Fruit fly (Drosophila melanogaster) ovary, adult (tissue): Measurements from ENCODE around the gene Sbf.

Experiments used
- CG17801 ChIP-seq: fragments of 200-800 bp; optimal IDR thresholded peaks from 2 replicates; lab custom pipeline; 2019; ENCODE audit warnings: missing biosample characterization, mild to moderate bottlenecking, missing genetic modification characterization, moderate library complexity; ENCODE audit not compliant: partially characterized antibody

Gene Sbf

DNA sequence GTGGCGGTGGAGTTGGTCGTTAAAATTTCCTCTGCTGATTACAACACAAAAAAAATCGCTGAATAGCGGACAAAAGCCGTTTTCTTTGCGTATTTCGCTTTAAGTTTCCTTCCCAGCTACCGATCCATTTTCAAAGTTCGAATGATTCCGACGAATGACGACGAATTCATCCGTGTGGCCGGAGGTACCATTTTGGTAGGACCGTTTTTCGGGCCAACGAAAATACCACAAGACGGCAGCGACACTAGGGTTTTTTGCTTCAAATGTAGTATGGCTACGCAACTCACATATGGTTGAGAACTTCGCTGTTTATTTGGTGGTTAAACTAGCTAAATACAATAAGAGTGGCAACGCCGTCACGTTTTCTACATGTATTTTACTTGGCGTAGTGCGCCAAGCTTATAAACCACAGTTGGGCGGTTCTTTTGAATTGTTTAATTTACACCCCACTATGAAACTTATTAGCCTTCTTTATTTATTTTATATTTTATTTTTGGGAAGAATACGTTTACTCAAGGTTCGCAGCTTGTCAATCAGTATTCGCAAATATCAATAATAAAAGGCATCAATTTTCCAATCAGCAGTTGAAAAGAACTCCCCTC, 32.4 kb downstream of the Sbf start, which contains the start of gene Lk6:
Lk6 (minus strand) TSS at position 179 of the 602 bp plus-strand sequence.
- peak; percentile 84 for TF ChIP-seq CG17801 (GFP tag; lab: Kevin White, UChicago)

DNA sequence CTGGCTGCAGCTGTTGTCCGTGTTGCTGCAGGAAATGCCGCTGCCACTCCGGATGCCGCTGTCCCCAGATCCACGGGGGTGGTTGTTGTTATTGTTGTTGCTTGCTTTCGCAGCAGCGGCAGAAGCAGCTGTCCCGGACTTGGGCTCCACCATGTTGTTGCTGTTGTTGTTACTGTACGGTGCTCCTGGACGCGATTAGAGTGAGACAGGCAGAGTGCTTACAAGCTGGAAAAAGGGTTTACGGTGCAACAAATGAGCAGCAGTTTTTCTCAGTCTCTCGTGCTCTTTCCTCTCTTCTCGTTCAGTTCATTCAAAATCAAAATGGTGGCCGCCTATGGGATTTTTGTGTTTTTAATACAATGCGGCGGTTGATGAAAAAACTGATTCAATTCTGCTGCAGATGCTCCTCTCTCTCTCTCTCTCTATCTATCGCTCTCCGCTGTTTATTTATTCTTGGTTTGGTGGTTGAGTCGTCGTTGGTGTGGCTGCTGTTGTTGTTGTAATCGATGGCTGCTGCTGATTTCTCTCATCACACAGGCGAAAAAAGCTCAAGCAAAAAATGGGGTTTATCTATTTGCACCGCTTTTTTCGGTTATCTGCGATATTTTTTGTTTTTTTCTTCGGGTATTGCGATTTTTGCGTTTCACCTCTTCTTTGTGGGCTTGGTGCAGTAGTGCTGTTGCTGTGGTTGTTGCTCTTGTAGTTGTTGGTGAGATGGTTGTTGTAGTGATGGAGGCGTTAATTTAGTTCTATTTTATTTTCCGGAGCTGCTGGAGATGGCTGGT, 33.1 kb downstream of the Sbf start:
- no peak for TF ChIP-seq CG17801 (GFP tag; lab: Kevin White, UChicago)

DNA sequence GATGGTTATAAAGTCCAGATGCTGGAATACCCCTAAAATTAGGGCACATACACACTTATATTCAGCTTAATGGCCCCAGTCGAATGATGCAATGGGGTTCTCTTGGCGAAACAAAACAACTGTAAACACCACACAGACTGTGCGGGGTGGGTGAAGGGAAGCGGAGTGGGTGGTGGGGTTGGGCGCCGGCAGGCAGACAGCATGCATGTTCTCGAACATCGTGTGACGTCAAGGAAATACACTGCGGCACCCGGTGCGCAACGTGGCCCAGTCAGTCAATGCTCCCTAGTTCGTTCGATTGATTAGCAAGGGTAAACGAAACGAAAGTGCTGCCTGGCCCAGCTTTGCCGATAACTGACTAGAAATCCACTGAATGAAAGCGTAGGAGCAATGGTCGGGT, 34.2 kb downstream of the Sbf start:
- TF ChIP-seq CG17801 (GFP tag; lab: Kevin White, UChicago) = no peak

DNA sequence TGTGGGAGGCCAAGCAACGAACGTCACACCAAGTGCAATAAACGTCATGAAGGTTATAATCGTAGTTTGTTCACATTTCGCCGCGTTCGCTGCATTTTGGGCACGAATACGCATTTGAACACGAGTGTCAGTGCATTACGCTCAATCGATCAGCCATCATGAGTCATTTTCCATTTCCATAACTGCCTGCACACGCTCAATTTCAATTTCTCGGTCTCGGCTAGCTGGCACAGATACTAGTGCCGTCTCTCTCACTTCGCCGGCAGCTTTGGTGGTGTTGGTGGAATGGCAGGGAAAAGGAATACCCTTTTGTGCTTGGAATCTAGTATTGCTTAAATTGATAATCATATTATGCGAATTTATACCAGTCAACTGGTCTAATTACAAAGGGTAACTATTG, 35.0 kb downstream of the Sbf start:
- no peak for TF ChIP-seq CG17801 (GFP tag; lab: Kevin White, UChicago)

DNA sequence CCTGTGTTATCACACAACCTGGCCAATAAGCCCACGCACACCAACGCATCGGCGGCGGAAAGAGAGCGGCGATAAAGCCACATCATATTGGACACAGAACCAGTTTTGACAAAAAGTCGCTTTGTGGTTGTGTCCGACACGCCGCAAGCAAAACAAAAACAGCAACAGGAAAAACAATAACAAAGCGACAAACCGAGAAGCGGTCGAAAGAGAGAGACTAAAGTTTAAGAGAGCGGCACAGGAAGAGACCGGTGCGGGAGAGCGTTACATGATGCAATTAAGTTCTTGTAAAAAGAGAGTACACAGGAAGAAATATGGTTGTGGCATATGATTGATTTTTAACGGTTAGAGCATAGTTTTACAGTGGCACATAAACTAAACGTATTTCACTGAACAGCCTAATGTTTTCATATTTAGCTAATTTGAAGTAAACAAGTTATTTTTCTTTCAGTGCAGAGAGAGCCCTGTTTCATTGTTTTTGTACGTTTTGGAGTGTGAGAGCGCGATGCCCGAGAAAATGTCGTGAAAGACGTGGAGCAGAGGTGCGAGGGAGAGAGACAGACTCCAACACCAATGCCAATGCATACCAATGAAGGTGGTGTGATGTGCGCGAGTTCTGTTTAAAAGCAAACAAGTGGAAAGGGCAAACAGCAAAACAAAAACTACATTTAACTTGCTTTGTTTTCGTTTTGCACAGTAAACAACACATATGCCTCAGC, 35.9 kb downstream of the Sbf start:
- peak; percentile 100 for TF ChIP-seq CG17801 (GFP tag; lab: Kevin White, UChicago)

DNA sequence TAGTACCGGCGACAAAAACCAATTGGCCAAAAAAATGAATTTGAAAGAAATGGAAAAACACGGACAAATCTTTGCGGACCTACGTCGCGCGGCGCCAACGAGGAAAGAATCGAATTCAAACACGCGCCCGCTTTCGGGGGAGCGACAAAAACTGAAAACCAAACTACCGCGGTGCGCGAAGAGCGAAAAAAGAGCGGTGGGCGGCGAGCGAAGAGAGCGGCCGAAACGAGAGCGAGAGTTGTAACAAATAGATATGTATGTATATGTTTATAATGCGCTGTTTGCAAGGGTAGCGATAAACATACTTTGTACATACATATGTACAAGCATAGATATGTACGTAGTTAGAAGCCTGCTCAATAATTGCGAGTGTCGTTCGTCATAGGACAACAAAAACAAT, 36.8 kb downstream of the Sbf start:
- TF ChIP-seq CG17801 (GFP tag; lab: Kevin White, UChicago) = peak; percentile 56

DNA sequence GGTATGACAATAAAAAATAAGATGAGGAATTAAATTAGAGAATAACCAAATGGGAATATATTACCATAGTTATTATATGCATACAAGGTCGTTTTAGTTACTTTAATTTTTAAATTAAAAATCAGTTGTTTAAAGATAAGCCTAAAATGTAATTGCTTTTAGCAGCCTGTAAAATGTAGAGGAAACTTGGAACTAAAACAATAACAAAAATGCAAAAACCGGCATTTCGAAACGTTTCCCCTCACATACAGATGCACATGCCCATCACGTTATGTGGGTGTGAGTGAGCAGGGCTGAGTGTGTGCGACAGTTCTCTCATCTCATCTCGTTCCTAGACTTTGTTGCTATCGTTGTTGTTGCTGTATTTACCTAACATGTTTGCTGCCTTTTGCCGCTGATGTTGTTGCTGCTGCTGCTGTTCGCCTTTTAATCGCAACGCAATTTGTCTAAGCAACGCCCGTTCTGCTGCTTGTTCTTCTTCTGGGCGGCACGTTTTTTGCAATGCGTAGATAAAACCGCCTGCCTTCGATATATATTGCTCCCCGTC, 37.5 kb downstream of the Sbf start:
- no peak for TF ChIP-seq CG17801 (GFP tag; lab: Kevin White, UChicago)

DNA sequence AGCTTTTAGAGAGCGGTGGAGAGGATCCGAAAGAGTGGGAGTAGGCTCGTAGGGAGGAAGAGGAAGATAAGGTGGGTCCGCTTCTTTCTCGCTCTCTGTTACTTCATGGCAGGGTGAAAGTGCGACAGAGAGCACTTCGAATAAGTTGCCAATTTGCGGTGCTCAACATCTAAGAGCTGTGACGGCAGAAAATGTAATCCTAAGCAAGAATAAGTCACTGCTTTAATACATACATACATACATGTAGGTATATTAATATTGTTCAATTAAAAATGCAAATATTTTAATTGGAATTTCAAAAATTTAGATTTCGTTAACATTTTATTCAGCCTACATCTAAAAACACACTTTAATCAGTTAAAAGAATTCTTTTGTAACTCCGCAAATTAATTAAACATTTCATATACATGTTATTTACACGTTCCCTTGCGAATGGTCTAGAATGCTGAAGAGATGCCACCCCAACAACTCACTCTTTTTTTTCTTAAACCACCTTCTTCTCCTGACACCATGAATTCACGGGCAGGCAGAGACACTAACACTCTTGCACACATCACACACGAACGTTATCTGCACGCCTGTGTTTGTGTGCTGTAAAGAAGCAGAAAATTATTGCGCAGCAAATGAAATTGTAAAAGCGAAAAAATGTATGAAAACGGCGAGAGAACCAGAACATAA, 38.1 kb downstream of the Sbf start:
- TF ChIP-seq CG17801 (GFP tag; lab: Kevin White, UChicago) = no peak

DNA sequence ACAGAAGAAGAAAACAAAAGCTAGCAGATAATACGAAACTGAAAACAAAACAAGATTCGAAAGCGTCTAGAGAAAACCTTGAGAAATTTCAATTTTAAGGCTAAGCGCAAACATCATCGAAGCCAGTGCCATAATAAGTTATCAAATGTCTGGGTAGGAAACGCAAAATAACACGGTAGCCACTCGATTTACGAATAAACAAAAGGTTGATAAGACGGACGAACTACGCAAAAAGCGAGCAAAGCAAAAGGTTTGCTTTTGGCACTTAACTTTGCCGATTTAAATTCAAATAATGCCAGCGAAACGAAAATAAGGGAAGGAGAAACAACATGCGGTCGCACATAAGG, 38.6 kb downstream of the Sbf start:
- no peak for TF ChIP-seq CG17801 (GFP tag; lab: Kevin White, UChicago)

DNA sequence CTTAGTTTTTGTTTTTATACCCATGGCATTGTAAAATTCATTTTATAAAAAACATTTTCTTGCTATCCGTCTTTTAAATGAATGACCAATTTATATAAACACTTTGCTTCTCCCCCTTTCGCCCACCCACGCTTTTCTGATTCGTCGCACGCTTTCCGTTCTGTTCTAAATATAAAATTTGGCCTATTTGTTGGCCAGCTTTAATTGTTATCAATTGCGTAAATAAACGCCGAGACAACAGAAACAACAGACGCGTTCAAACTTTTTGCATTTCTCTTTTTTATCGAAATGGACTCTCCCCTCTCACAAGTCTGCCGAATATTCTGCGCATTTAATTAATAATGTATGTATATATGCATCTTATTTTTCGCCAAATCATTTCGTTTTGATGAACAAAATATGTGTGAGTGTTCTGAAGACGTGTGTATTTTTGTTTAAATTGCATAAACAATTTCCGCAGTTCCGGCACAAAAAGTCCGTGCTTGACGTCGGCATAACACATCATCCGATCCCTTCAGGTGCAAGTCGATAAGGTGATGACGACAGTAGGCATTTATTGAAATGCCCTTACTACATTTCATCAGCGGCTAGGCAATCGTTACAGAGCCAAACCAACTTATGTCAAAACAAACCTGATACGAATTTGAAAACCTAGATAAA, 39.4 kb downstream of the Sbf start:
- TF ChIP-seq CG17801 (GFP tag; lab: Kevin White, UChicago) = no peak

DNA sequence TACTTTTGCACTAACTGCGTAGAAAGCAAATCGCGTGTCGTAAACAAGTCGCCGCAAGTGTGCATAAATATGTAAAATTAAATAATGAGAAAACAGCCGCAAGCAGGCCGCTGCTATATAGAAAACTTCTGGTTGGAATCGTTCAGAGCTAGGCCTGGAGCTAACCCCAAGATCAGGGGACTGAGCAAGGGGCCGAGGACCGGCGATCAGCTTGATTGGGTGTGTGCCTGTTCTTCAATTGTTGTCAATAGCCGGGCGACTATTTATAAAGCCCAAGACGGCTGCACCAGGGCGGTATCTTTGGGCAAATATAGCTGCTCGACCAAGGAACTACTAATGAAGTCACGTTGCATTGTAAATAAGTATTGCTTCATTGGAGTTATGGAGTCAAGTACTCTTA, 40.0 kb downstream of the Sbf start:
- no peak for TF ChIP-seq CG17801 (GFP tag; lab: Kevin White, UChicago)

DNA sequence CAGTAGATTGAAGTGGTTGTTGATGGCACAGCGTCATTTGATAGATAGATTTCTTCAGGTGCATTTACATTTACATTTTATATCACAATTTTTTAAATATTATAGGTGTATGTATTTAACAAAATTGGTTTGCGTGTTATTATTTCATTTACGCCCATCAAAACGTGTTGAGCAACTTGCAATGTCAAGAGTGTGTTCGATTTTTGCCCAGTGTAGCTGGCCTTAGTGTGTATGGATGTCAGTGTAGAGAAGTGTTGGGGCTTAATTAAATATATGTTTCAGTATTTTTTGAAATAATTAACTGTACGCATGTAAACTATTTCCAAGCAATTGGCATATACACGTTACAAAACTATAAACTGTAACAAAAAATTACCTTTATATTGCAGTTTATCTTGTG, 45.0 kb downstream of the Sbf start:
- TF ChIP-seq CG17801 (GFP tag; lab: Kevin White, UChicago) = no peak

DNA sequence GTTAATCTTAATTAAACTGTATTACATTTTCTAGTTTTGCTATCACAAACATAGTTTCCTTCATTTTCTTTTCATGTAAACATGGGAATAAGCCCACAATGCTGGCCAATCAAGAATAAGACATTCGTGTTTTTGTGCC, 46.6 kb downstream of the Sbf start, which contains the start of gene CG43062:
CG43062 (plus strand) TSS at position 40 of the 139 bp plus-strand sequence.
- no peak for TF ChIP-seq CG17801 (GFP tag; lab: Kevin White, UChicago)
